Worm (Caenorhabditis elegans) whole organism, L1 larva: Measurements from ENCODE around the gene dnj-19.
"Not testable (repeated sequence)": the region's sequence is repeated elsewhere in the genome, so short reads cannot be mapped to it uniquely, and the experiment has no call there.

Experiments used
- F16B12.6 ChIP-seq: fragments of 150-350 bp; optimal IDR thresholded peaks from 2 replicates; lab custom pipeline; 2014; ENCODE audit warnings: missing biosample characterization, missing genetic modification characterization
- aha-1 ChIP-seq: fragments of 150-350 bp; optimal IDR thresholded peaks from 2 replicates; lab custom pipeline; 2014; ENCODE audit warnings: missing biosample characterization, missing genetic modification characterization
- aly-2 ChIP-seq: fragments of 150-350 bp; optimal IDR thresholded peaks from 2 replicates; lab custom pipeline; 2014; ENCODE audit warnings: missing biosample characterization, missing genetic modification characterization
- blmp-1 ChIP-seq: fragments of 150-350 bp; optimal IDR thresholded peaks from 2 replicates; lab custom pipeline; 2014; ENCODE audit warnings: missing biosample characterization, missing genetic modification characterization
- ceh-63 ChIP-seq: fragments of 200-800 bp; sonication (Bioruptor generic); optimal IDR thresholded peaks from 2 replicates; lab custom pipeline; 2018; ENCODE audit warnings: mild to moderate bottlenecking, missing genetic modification characterization, missing compliant biosample characterization
- ceh-8 ChIP-seq: fragments of 200-800 bp; sonication (Bioruptor generic); optimal IDR thresholded peaks from 2 replicates; lab custom pipeline; 2018; ENCODE audit warnings: mild to moderate bottlenecking, missing genetic modification characterization, moderate library complexity, missing compliant biosample characterization
- ceh-82 ChIP-seq, 3 experiments: fragments of 150-350 bp in 1 of 3; sonication (generic microtip) in 2 of 3; optimal IDR thresholded peaks; 2 replicates each; lab custom pipeline; 2014 to 2017; ENCODE audit warnings: missing biosample characterization in 3 of 3, missing genetic modification characterization in 3 of 3
- dpl-1 ChIP-seq, 3 experiments: fragments of 150-350 bp in 2 of 3; sonication (generic microtip) in 1 of 3; optimal IDR thresholded peaks; 2 replicates each; lab custom pipeline; 2014 to 2017; ENCODE audit warnings: missing biosample characterization in 3 of 3, missing genetic modification characterization in 3 of 3, missing genetic modification reagents in 3 of 3
- efl-1 ChIP-seq, 4 experiments: fragments of 150-350 bp; optimal IDR thresholded peaks in 3 of 4; peaks in 1 of 4; 1 replicate in 1 of 4; 2 replicates in 3 of 4; lab custom pipeline; 2014; ENCODE audit warnings: missing biosample characterization in 2 of 4, missing genetic modification characterization in 2 of 4, missing genetic modification reagents in 2 of 4
- egl-27 ChIP-seq, 2 experiments: fragments of 150-350 bp in 1 of 2; sonication (generic microtip); optimal IDR thresholded peaks; 3 replicates each; lab custom pipeline; 2017 to 2018; ENCODE audit warnings: missing biosample characterization in 2 of 2, missing genetic modification characterization in 2 of 2, missing genetic modification reagents in 2 of 2
- elt-2 ChIP-seq: sonication (generic microtip); optimal IDR thresholded peaks from 2 replicates; lab custom pipeline; 2016; ENCODE audit warnings: missing genetic modification characterization, mild to moderate bottlenecking, inconsistent platforms, missing compliant biosample characterization, missing genetic modification reagents
- fkh-10 ChIP-seq: sonication (generic microtip); optimal IDR thresholded peaks from 2 replicates; lab custom pipeline; 2017; ENCODE audit warnings: missing biosample characterization, missing genetic modification reagents, missing genetic modification characterization
- fkh-8 ChIP-seq: sonication (generic microtip); optimal IDR thresholded peaks from 2 replicates; lab custom pipeline; 2016; ENCODE audit warnings: mild to moderate bottlenecking, missing genetic modification characterization, missing compliant biosample characterization
- fos-1 ChIP-seq: fragments of 150-350 bp; optimal IDR thresholded peaks from 2 replicates; lab custom pipeline; 2014; ENCODE audit warnings: missing biosample characterization, missing genetic modification characterization
- hlh-17 ChIP-seq: fragments of 200-800 bp; sonication (Bioruptor generic); optimal IDR thresholded peaks from 2 replicates; lab custom pipeline; 2018; ENCODE audit warnings: missing genetic modification characterization, mild to moderate bottlenecking, missing compliant biosample characterization, moderate library complexity, borderline replicate concordance
- hpl-2 ChIP-seq: fragments of 150-350 bp; optimal IDR thresholded peaks from 2 replicates; lab custom pipeline; 2014; ENCODE audit warnings: missing biosample characterization, missing genetic modification reagents, missing genetic modification characterization
- lin-13 ChIP-seq: fragments of 150-350 bp; optimal IDR thresholded peaks from 2 replicates; lab custom pipeline; 2014; ENCODE audit warnings: missing biosample characterization, missing genetic modification reagents, missing genetic modification characterization
- lin-14 ChIP-seq: fragments of 200-800 bp; sonication (Bioruptor generic); optimal IDR thresholded peaks from 2 replicates; lab custom pipeline; 2018; ENCODE audit warnings: mild to moderate bottlenecking, missing genetic modification characterization, moderate library complexity, missing compliant biosample characterization
- lin-15B ChIP-seq: fragments of 150-350 bp; sonication (generic microtip); optimal IDR thresholded peaks from 3 replicates; lab custom pipeline; 2014; ENCODE audit warnings: missing biosample characterization, missing genetic modification characterization
- lin-35 ChIP-seq, 2 experiments: fragments of 150-350 bp; optimal IDR thresholded peaks; 2 replicates each; lab custom pipeline; 2014; ENCODE audit warnings: missing biosample characterization in 2 of 2, missing genetic modification characterization in 2 of 2, missing genetic modification reagents in 2 of 2
- lsy-2 ChIP-seq, 2 experiments: fragments of 150-350 bp; optimal IDR thresholded peaks; 2 replicates each; lab custom pipeline; 2014; ENCODE audit warnings: missing biosample characterization in 2 of 2, missing genetic modification characterization in 2 of 2
- mdl-1 ChIP-seq, 2 experiments: fragments of 150-350 bp; optimal IDR thresholded peaks; 2 replicates each; lab custom pipeline; 2014 to 2017; ENCODE audit warnings: missing biosample characterization in 2 of 2, missing genetic modification characterization in 2 of 2, inconsistent platforms in 1 of 2
- nhr-11 ChIP-seq: fragments of 150-350 bp; optimal IDR thresholded peaks from 2 replicates; lab custom pipeline; 2014; ENCODE audit warnings: missing biosample characterization, missing genetic modification characterization
- nhr-20 ChIP-seq: sonication (generic microtip); optimal IDR thresholded peaks from 2 replicates; lab custom pipeline; 2016; ENCODE audit warnings: mild to moderate bottlenecking, missing genetic modification characterization, missing compliant biosample characterization
- nhr-47 ChIP-seq: sonication (generic microtip); optimal IDR thresholded peaks from 2 replicates; lab custom pipeline; 2016; ENCODE audit warnings: mild to moderate bottlenecking, missing genetic modification characterization, moderate library complexity, missing compliant biosample characterization
- nhr-71 ChIP-seq: sonication (generic microtip); optimal IDR thresholded peaks from 2 replicates; lab custom pipeline; 2016; ENCODE audit warnings: mild to moderate bottlenecking, missing genetic modification characterization, moderate library complexity, missing compliant biosample characterization
- nhr-77 ChIP-seq: fragments of 150-350 bp; optimal IDR thresholded peaks from 2 replicates; lab custom pipeline; 2014; ENCODE audit warnings: missing biosample characterization, missing genetic modification characterization
- nhr-84 ChIP-seq: sonication (generic microtip); optimal IDR thresholded peaks from 2 replicates; lab custom pipeline; 2017; ENCODE audit warnings: missing biosample characterization, missing genetic modification characterization
- pag-3 ChIP-seq: sonication (generic microtip); optimal IDR thresholded peaks from 2 replicates; lab custom pipeline; 2017; ENCODE audit warnings: missing genetic modification characterization, mild to moderate bottlenecking, missing compliant biosample characterization, antibody characterized with exemption, borderline replicate concordance; ENCODE audit not compliant: insufficient read depth
- pqm-1 ChIP-seq: sonication (generic microtip); optimal IDR thresholded peaks from 3 replicates; lab custom pipeline; 2017; ENCODE audit warnings: missing biosample characterization, missing genetic modification characterization
- sox-4 ChIP-seq: sonication (generic microtip); optimal IDR thresholded peaks from 2 replicates; lab custom pipeline; 2016; ENCODE audit warnings: missing genetic modification characterization, missing compliant biosample characterization
- sptf-1 ChIP-seq: fragments of 150-350 bp; optimal IDR thresholded peaks from 2 replicates; lab custom pipeline; 2014; ENCODE audit warnings: missing biosample characterization, missing genetic modification characterization
- swsn-7 ChIP-seq: sonication (generic microtip); optimal IDR thresholded peaks from 2 replicates; lab custom pipeline; 2016; ENCODE audit warnings: missing genetic modification characterization, missing compliant biosample characterization
- unc-98 ChIP-seq: fragments of 200-800 bp; sonication (Bioruptor generic); IDR thresholded peaks from 2 replicates; pipeline ENCODE4 v1.3.6; 2022; ENCODE audit warnings: missing genetic modification characterization, missing compliant biosample characterization
- zag-1 ChIP-seq: fragments of 150-350 bp; optimal IDR thresholded peaks from 2 replicates; lab custom pipeline; 2014; ENCODE audit warnings: missing biosample characterization, missing genetic modification characterization
- zip-4 ChIP-seq: fragments of 200-800 bp; sonication (Bioruptor generic); optimal IDR thresholded peaks from 2 replicates; lab custom pipeline; 2018; ENCODE audit warnings: mild to moderate bottlenecking, missing genetic modification characterization, moderate library complexity, missing compliant biosample characterization

dnj-19 gene

DNA sequence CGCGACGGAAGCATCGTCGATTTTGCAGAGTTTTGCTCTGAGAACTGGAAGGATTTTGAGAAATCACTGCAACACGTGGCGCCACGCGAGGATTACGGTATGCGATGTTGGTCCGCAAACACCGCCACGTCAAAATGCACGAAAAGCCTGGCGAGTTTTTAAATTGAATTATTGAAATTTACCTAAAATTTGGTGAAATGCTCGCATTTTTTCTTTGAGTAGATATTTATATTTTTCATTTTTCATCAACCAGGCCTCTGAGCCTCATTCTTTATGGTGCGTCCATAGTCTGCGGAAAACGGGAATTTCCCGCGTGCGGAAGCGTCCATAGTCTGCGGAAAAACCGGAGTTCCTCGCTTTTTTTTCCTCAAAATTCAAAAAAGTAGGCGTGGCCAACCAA lies 33.7 kb downstream of the dnj-19 start, which contains the start of gene ZC317.7:
TSS of gene ZC317.7 (minus strand) at position 101 of the 400 bp plus-strand sequence.
- TF ChIP-seq mdl-1 (tag; optimal IDR thresholded peaks at IDR 0.05; lab: Kevin White, UChicago); nhr-84; nhr-11 (tag; lab: Kevin White, UChicago): not testable (repeated sequence)

DNA sequence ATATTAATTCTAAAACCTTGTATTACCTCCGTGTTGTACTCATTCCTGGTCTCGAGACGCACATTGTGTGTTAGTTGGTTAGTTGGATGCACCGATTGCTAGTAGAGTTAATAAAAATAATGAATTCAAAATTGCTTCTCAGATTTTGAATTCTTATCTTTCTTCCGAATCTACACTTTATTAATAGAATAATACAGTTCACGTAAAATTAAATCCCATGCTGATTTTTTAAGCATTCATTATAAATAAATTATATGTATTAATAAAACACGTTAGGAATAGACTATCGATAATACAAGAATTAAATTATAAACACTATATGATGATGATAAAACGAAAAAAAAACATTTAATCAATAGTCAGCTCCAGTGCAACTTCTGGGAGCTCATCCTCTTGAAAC lies 36.2 kb downstream of the dnj-19 start, which contains the start of gene ZC317.6:
TSS of gene ZC317.6 (minus strand) at position 101 of the 400 bp plus-strand sequence.
- TF ChIP-seq ceh-82 (tag; optimal IDR thresholded peaks at IDR 0.05; lab: Kevin White, UChicago); unc-98 (GFP tag; lab: Robert Waterston, UW); dpl-1 (GFP tag; optimal IDR thresholded peaks at IDR 0.05; lab: Kevin White, UChicago): not testable (repeated sequence)

DNA sequence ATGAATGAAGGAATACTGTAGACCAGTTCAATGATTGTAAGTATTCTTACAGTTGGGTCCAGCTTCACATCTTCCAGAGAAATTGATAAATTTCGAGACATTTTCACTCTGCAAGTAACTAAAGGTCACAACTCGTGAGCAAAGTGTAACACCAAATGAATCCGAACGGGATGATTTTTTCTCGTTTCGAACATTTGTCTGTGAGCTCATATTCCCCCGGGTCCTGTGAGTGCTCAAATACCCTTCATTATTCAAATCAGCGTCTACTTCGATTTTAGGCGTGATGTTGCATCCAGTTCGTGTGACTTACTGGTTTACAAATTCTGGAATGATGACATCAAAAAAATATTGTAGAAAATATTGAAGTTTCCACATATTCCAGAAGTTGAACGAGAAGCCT lies 39.3 kb downstream of the dnj-19 start, which contains the start of gene srg-68:
TSS of gene srg-68 (minus strand) at position 101 of the 400 bp plus-strand sequence.
- no peak for TF ChIP-seq nhr-71 (tag; lab: Kevin White, UChicago)
- no peak for TF ChIP-seq zag-1 (tag; lab: Kevin White, UChicago)
- TF ChIP-seq dpl-1 (GFP tag; optimal IDR thresholded peaks at IDR 0.05; lab: Kevin White, UChicago), result no peak
- no peak for TF ChIP-seq ceh-8 (GFP tag; lab: Kevin White, UChicago)
- TF ChIP-seq lin-35 (GFP tag; optimal IDR thresholded peaks at IDR 0.05; lab: Kevin White, UChicago), result no peak
- no peak for TF ChIP-seq hlh-17 (GFP tag; lab: Kevin White, UChicago)
- TF ChIP-seq pag-3 (tag; lab: Kevin White, UChicago), result no peak
- TF ChIP-seq egl-27 (tag; optimal IDR thresholded peaks at IDR 0.05; lab: Kevin White, UChicago), result no peak
- no peak for TF ChIP-seq blmp-1 (tag; lab: Kevin White, UChicago)

DNA sequence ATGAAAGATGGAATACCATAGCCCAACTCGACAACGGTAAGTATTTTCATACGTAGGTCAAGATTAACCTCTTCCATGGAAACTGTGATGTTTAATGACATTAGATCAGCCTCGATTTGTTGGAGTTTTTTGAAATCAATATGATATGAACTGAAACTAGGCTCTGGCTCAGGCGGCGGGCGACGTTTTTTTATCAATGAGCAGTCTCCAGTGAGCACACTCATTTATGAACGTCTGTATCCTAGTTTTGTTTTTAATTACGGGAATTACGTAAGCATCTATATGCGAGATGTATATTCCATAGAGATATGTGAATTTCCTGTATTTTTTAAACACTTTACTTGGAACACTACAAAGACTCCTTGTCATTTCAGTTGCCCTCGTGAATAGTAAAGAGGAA lies 41.8 kb downstream of the dnj-19 start, which contains the start of gene srg-67:
TSS of gene srg-67 (minus strand) at position 101 of the 400 bp plus-strand sequence.
- TF ChIP-seq elt-2 (tag; lab: Kevin White, UChicago), result no peak
- TF ChIP-seq nhr-20 (tag; lab: Kevin White, UChicago), result no peak
- TF ChIP-seq ceh-63 (GFP tag; lab: Kevin White, UChicago), result no peak
- no peak for TF ChIP-seq hpl-2 (GFP tag; lab: Kevin White, UChicago)
- TF ChIP-seq unc-98 (GFP tag; lab: Robert Waterston, UW), result no peak
- TF ChIP-seq efl-1 (optimal IDR thresholded peaks at IDR 0.05; lab: Kevin White, UChicago), result no peak
- TF ChIP-seq efl-1 (GFP tag; optimal IDR thresholded peaks at IDR 0.05 in 1 of 2; lab: Kevin White, UChicago), result peak in 1 of 2 experiments; percentile 26
- TF ChIP-seq aly-2 (tag; lab: Kevin White, UChicago), result no peak
- TF ChIP-seq lin-15B, result no peak

DNA sequence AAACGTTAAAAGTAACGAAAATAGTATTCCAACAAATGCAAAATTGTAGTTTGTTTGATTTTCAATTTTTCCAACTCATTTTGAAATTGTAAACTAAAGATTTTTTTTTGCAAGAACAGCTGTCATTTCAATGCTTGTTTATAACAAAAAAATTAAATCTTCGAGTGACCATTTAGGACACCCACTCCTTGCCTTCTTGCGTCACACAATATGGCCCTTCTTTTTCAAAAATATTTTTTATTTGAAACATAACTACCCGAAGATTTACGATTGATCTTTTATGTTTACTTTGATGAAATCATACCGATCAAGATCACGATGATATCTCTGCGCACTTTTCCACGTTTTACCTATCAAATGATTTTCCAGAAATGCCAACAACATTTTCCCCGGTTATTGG lies 44.9 kb downstream of the dnj-19 start, which contains the start of gene ZC317.2:
TSS of gene ZC317.2 (plus strand) at position 301 of the 400 bp plus-strand sequence.
- TF ChIP-seq efl-1 (optimal IDR thresholded peaks at IDR 0.05; lab: Kevin White, UChicago) (no peak), efl-1 (GFP tag; optimal IDR thresholded peaks at IDR 0.05 in 1 of 2; lab: Kevin White, UChicago) (no peak), dpl-1 (GFP tag; optimal IDR thresholded peaks at IDR 0.05; lab: Kevin White, UChicago) (no peak)

DNA sequence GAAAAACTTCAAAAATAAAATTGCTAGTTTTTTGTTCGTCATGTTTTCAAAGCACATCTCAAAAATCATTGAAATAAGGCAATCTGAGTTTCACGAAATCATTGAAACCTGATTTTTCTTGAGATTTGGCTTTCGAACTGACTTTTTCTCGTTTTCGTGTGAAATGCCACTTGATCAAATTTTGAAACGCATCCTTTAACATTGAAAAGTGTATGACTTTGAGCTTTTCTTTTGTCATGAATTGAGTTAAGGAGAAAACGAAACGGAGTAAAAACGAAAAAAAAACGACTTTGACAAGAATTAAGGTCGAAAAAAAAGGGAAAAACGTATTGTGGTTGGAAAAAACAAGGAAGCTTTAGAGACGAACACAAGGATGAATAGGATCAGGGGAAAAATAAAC lies 49.7 kb downstream of the dnj-19 start:
- TF ChIP-seq lin-14 (GFP tag; lab: Kevin White, UChicago) (peak; percentile 16), fkh-10 (GFP tag; lab: Kevin White, UChicago) (peak; percentile 72), fos-1 (tag; lab: Kevin White, UChicago) (no peak)

DNA sequence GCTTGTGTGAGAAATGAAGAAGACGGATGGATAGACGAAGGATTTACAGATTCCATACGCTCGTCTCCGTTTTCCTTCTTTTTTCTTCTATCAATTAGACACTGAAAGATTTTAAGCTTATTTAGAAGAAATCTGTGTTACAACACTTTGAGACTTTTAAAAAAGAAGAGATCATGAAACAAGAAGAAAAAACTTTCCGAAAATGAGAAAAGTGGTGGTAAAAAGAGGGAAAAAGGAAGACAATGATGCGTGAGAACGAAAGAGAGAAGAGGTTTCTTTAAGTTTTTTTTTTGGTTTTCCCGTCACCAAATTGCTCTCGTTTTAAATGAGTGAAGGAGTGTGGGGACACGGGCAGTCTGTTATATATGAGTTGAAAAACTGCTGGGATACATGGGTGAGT lies 51.0 kb downstream of the dnj-19 start, which contains the start of gene glc-3:
TSS of gene glc-3 (minus strand) at position 101 of the 400 bp plus-strand sequence.
- no peak for TF ChIP-seq swsn-7
- no peak for TF ChIP-seq blmp-1 (tag; lab: Kevin White, UChicago)
- TF ChIP-seq lsy-2 (tag; optimal IDR thresholded peaks at IDR 0.05; lab: Kevin White, UChicago), result no peak
- no peak for TF ChIP-seq F16B12.6 (tag; lab: Kevin White, UChicago)
- no peak for TF ChIP-seq fkh-8 (tag; lab: Kevin White, UChicago)
- no peak for TF ChIP-seq nhr-47 (tag; lab: Kevin White, UChicago)
- TF ChIP-seq nhr-77 (tag; lab: Kevin White, UChicago), result no peak
- no peak for TF ChIP-seq hpl-2 (GFP tag; lab: Kevin White, UChicago)
- no peak for TF ChIP-seq lin-13
- TF ChIP-seq pqm-1 (tag; lab: Kevin White, UChicago), result no peak
- TF ChIP-seq zip-4, result no peak
- no peak for TF ChIP-seq sptf-1 (tag; lab: Kevin White, UChicago)
- TF ChIP-seq aha-1 (tag; lab: Kevin White, UChicago), result no peak
- no peak for TF ChIP-seq sox-4
- no peak for TF ChIP-seq efl-1 (optimal IDR thresholded peaks at IDR 0.05; lab: Kevin White, UChicago)
- no peak for TF ChIP-seq efl-1 (GFP tag; optimal IDR thresholded peaks at IDR 0.05 in 1 of 2; lab: Kevin White, UChicago)
- TF ChIP-seq, all 84 proteins: peak for 0
